Worm (Caenorhabditis elegans): Measurements from ENCODE around the gene fbxa-138.

- TF ChIP-seq hlh-17 (GFP tag; optimal IDR thresholded peaks at IDR 0.05; ENCODE audit: borderline replicate concordance): no peak
- no peak for TF ChIP-seq skn-1 (tag; optimal IDR thresholded peaks at IDR 0.05)
- no peak for TF ChIP-seq alr-1 (tag; optimal IDR thresholded peaks at IDR 0.05; ENCODE audit: borderline replicate concordance)
- no peak for TF ChIP-seq egl-27 (tag; optimal IDR thresholded peaks at IDR 0.05)
Measured at ce11 chrIII:1389988-1390387, 5.9 kb upstream of the fbxa-138 start.
